Fruit fly (Drosophila melanogaster) whole organism, embryonic: Measurements from ENCODE around the gene CG46387.

Experiments used
- Aef1 ChIP-seq: fragments of 200-800 bp; sonication (Bioruptor generic); IDR thresholded peaks from 3 replicates; pipeline ENCODE4 v1.3.6; 2022; ENCODE audit warnings: missing biosample characterization, missing genetic modification characterization
- Asciz ChIP-seq: fragments of 200-800 bp; sonication (Bioruptor generic); optimal IDR thresholded peaks from 2 replicates; lab custom pipeline; 2017; ENCODE audit warnings: missing biosample characterization, mild to moderate bottlenecking, missing genetic modification characterization, missing genetic modification reagents
- CG10959 ChIP-seq: fragments of 200-800 bp; sonication (Bioruptor generic); IDR thresholded peaks from 2 replicates; pipeline ENCODE4 v1.3.6; 2022; ENCODE audit warnings: missing biosample characterization, missing genetic modification characterization
- CG11560 ChIP-seq: fragments of 200-800 bp; sonication (Bioruptor generic); IDR thresholded peaks from 3 replicates; pipeline ENCODE4 v1.3.6; 2022; ENCODE audit warnings: missing biosample characterization, missing genetic modification characterization
- CG13424 ChIP-seq: fragments of 200-800 bp; sonication (Bioruptor generic); optimal IDR thresholded peaks from 2 replicates; lab custom pipeline; 2019; ENCODE audit warnings: missing biosample characterization, mild to moderate bottlenecking, missing genetic modification characterization, moderate library complexity
- CG14050 ChIP-seq: fragments of 200-800 bp; sonication (Bioruptor generic); IDR thresholded peaks from 3 replicates; pipeline ENCODE4 v1.3.6; 2022; ENCODE audit warnings: missing biosample characterization, missing genetic modification characterization
- CG14860 ChIP-seq: fragments of 200-800 bp; sonication (Bioruptor generic); IDR thresholded peaks from 3 replicates; pipeline ENCODE4 v1.3.6; 2022; ENCODE audit warnings: missing biosample characterization, missing genetic modification characterization; ENCODE audit not compliant: partially characterized antibody
- CG15011 ChIP-seq: fragments of 200-800 bp; sonication (Bioruptor generic); optimal IDR thresholded peaks from 3 replicates; lab custom pipeline; 2018; ENCODE audit warnings: missing biosample characterization, mild to moderate bottlenecking, missing genetic modification characterization
- CG16813 ChIP-seq: fragments of 200-800 bp; sonication (Bioruptor generic); IDR thresholded peaks from 3 replicates; pipeline ENCODE4 v1.3.6; 2022; ENCODE audit warnings: missing biosample characterization, missing genetic modification characterization; ENCODE audit not compliant: partially characterized antibody
- CG16863 ChIP-seq: fragments of 200-800 bp; sonication (Bioruptor generic); optimal IDR thresholded peaks from 3 replicates; lab custom pipeline; 2016; ENCODE audit warnings: missing biosample characterization, missing genetic modification characterization
- CG17568 ChIP-seq: fragments of 200-800 bp; sonication (Bioruptor generic); optimal IDR thresholded peaks from 2 replicates; lab custom pipeline; 2018; ENCODE audit warnings: missing biosample characterization, mild to moderate bottlenecking, missing genetic modification characterization, moderate library complexity
- CG18262 ChIP-seq: fragments of 200-800 bp; optimal IDR thresholded peaks from 3 replicates; lab custom pipeline; 2019; ENCODE audit warnings: missing biosample characterization, mild to moderate bottlenecking, missing genetic modification characterization, moderate library complexity
- CG1832 ChIP-seq: fragments of 200-800 bp; sonication (Bioruptor generic); optimal IDR thresholded peaks from 2 replicates; lab custom pipeline; 2017; ENCODE audit warnings: missing biosample characterization, mild to moderate bottlenecking, missing genetic modification characterization, inconsistent platforms
- CG18599 ChIP-seq: fragments of 200-800 bp; sonication (Bioruptor generic); optimal IDR thresholded peaks from 3 replicates; lab custom pipeline; 2017; ENCODE audit warnings: missing biosample characterization, missing genetic modification characterization, mild to moderate bottlenecking, moderate library complexity, missing genetic modification reagents
- CG30431 ChIP-seq: fragments of 200-800 bp; sonication (Bioruptor generic); optimal IDR thresholded peaks from 2 replicates; lab custom pipeline; 2017; ENCODE audit warnings: missing biosample characterization, missing genetic modification characterization
- CG4424 ChIP-seq: fragments of 200-800 bp; sonication (Bioruptor generic); optimal IDR thresholded peaks from 3 replicates; lab custom pipeline; 2016; ENCODE audit warnings: missing biosample characterization, missing genetic modification characterization
- CG4730 ChIP-seq: fragments of 200-800 bp; sonication (Bioruptor generic); IDR thresholded peaks from 2 replicates; pipeline ENCODE4 v1.3.6; 2022; ENCODE audit warnings: missing biosample characterization, missing genetic modification characterization
- CG4854 ChIP-seq: fragments of 200-800 bp; sonication (Bioruptor generic); optimal IDR thresholded peaks from 2 replicates; lab custom pipeline; 2016; ENCODE audit warnings: missing biosample characterization, missing genetic modification characterization, inconsistent platforms
- CG6654 ChIP-seq: fragments of 200-800 bp; sonication (Bioruptor generic); optimal IDR thresholded peaks from 2 replicates; lab custom pipeline; 2017; ENCODE audit warnings: missing biosample characterization, mild to moderate bottlenecking, missing genetic modification characterization
- CG7786 ChIP-seq: fragments of 200-800 bp; sonication (Bioruptor generic); optimal IDR thresholded peaks from 2 replicates; lab custom pipeline; 2016; ENCODE audit warnings: missing biosample characterization, missing genetic modification characterization
- CG7928 ChIP-seq: fragments of 200-800 bp; sonication (Bioruptor generic); optimal IDR thresholded peaks from 2 replicates; lab custom pipeline; 2017; ENCODE audit warnings: missing biosample characterization, mild to moderate bottlenecking, missing genetic modification characterization
- CG8388 ChIP-seq: fragments of 200-800 bp; sonication (Bioruptor generic); optimal IDR thresholded peaks from 2 replicates; lab custom pipeline; 2019; ENCODE audit warnings: missing biosample characterization, mild to moderate bottlenecking, missing genetic modification characterization, moderate library complexity
- CG9215 ChIP-seq: fragments of 200-800 bp; sonication (Bioruptor generic); IDR thresholded peaks from 2 replicates; pipeline ENCODE4 v1.3.6; 2022; ENCODE audit warnings: missing biosample characterization, missing genetic modification characterization
- Dref ChIP-seq: fragments of 200-800 bp; sonication (Bioruptor generic); IDR thresholded peaks from 2 replicates; pipeline ENCODE4 v1.3.6; 2022; ENCODE audit warnings: missing biosample characterization, missing genetic modification characterization
- Fer1 ChIP-seq: fragments of 200-800 bp; sonication (Bioruptor generic); optimal IDR thresholded peaks from 2 replicates; lab custom pipeline; 2017; ENCODE audit warnings: missing biosample characterization, mild to moderate bottlenecking, missing genetic modification characterization
- HLH54F ChIP-seq: fragments of 200-800 bp; sonication (Bioruptor generic); optimal IDR thresholded peaks from 3 replicates; lab custom pipeline; 2016; ENCODE audit warnings: missing biosample characterization, missing genetic modification characterization
- Hr39 ChIP-seq: fragments of >200 bp; optimal IDR thresholded peaks from 2 replicates; lab custom pipeline; 2017
- Lhr ChIP-seq: fragments of 200-800 bp; sonication (Bioruptor generic); optimal IDR thresholded peaks from 3 replicates; lab custom pipeline; 2017; ENCODE audit warnings: mild to moderate bottlenecking, missing biosample characterization, missing genetic modification reagents, missing genetic modification characterization
- Oaz ChIP-seq: fragments of 200-800 bp; sonication (Bioruptor generic); IDR thresholded peaks from 2 replicates; pipeline ENCODE4 v1.3.6; 2022; ENCODE audit warnings: missing biosample characterization, missing genetic modification characterization
- Pdp1 ChIP-seq, 2 experiments: fragments of 200-800 bp; sonication (Bioruptor generic); optimal IDR thresholded peaks; 3 replicates each; lab custom pipeline; 2016; ENCODE audit warnings: missing biosample characterization in 2 of 2, missing genetic modification characterization in 2 of 2, mild to moderate bottlenecking in 1 of 2, moderate library complexity in 1 of 2
- ac ChIP-seq: fragments of 200-800 bp; sonication (Bioruptor generic); optimal IDR thresholded peaks from 3 replicates; lab custom pipeline; 2017; ENCODE audit warnings: missing biosample characterization, mild to moderate bottlenecking, missing genetic modification characterization
- aop ChIP-seq: fragments of 200-800 bp; sonication (Bioruptor generic); IDR thresholded peaks from 2 replicates; pipeline ENCODE4 v1.3.6; 2022; ENCODE audit warnings: missing biosample characterization, missing genetic modification characterization
- ase ChIP-seq: fragments of 200-800 bp; sonication (Bioruptor generic); IDR thresholded peaks from 3 replicates; pipeline ENCODE4 v1.3.6; 2022; ENCODE audit warnings: missing biosample characterization, missing genetic modification characterization
- bab2 ChIP-seq: fragments of 200-800 bp; sonication (Bioruptor generic); optimal IDR thresholded peaks from 2 replicates; lab custom pipeline; 2016; ENCODE audit warnings: missing biosample characterization, missing genetic modification characterization
- chm ChIP-seq: fragments of 200-800 bp; sonication (Bioruptor generic); IDR thresholded peaks from 2 replicates; pipeline ENCODE4 v1.3.6; 2022; ENCODE audit warnings: missing biosample characterization, missing genetic modification characterization
- cwo ChIP-seq: fragments of 200-800 bp; sonication (Bioruptor generic); optimal IDR thresholded peaks from 3 replicates; lab custom pipeline; 2017; ENCODE audit warnings: missing biosample characterization, missing genetic modification characterization, mild to moderate bottlenecking, moderate library complexity, missing genetic modification reagents
- emc ChIP-seq: fragments of 200-800 bp; sonication (Bioruptor generic); optimal IDR thresholded peaks from 2 replicates; lab custom pipeline; 2016; ENCODE audit warnings: missing biosample characterization, missing genetic modification characterization
- ewg ChIP-seq: fragments of 200-800 bp; sonication (Bioruptor generic); optimal IDR thresholded peaks from 3 replicates; lab custom pipeline; 2017; ENCODE audit warnings: mild to moderate bottlenecking, missing biosample characterization, missing genetic modification reagents, missing genetic modification characterization
- eyg ChIP-seq: fragments of 200-800 bp; sonication (Bioruptor generic); optimal IDR thresholded peaks from 3 replicates; lab custom pipeline; 2016; ENCODE audit warnings: missing biosample characterization, missing genetic modification characterization
- fru ChIP-seq: fragments of >200 bp; optimal IDR thresholded peaks from 2 replicates; lab custom pipeline; 2017
- gcm ChIP-seq: fragments of 200-800 bp; sonication (Bioruptor generic); optimal IDR thresholded peaks from 2 replicates; lab custom pipeline; 2019; ENCODE audit warnings: missing biosample characterization, mild to moderate bottlenecking, missing genetic modification characterization, moderate library complexity
- gfzf ChIP-seq: fragments of 200-800 bp; sonication (Bioruptor generic); optimal IDR thresholded peaks from 2 replicates; lab custom pipeline; 2016; ENCODE audit warnings: missing biosample characterization, mild to moderate bottlenecking, missing genetic modification characterization, moderate library complexity
- gsb ChIP-seq: fragments of 200-800 bp; sonication (Bioruptor generic); IDR thresholded peaks from 2 replicates; pipeline ENCODE4 v1.3.6; 2022; ENCODE audit warnings: missing biosample characterization, missing genetic modification characterization
- klu ChIP-seq: fragments of 200-800 bp; sonication (Bioruptor generic); IDR thresholded peaks from 2 replicates; pipeline ENCODE4 v1.3.6; 2022; ENCODE audit warnings: missing biosample characterization, missing genetic modification characterization
- maf-S ChIP-seq: fragments of 200-800 bp; sonication (Bioruptor generic); optimal IDR thresholded peaks from 2 replicates; lab custom pipeline; 2016; ENCODE audit warnings: missing biosample characterization, missing genetic modification characterization
- nerfin-1 ChIP-seq: fragments of 200-800 bp; sonication (Bioruptor generic); optimal IDR thresholded peaks from 3 replicates; lab custom pipeline; 2019; ENCODE audit warnings: missing biosample characterization, mild to moderate bottlenecking, missing genetic modification characterization, moderate library complexity
- sens ChIP-seq: fragments of 200-800 bp; sonication (Bioruptor generic); peaks from one replicate; lab custom pipeline; 2016; ENCODE audit warnings: missing biosample characterization, missing genetic modification characterization
- sna ChIP-seq: fragments of 200-800 bp; sonication (Bioruptor generic); IDR thresholded peaks from 2 replicates; pipeline ENCODE4 v1.3.6; 2022; ENCODE audit warnings: missing biosample characterization, missing genetic modification characterization; ENCODE audit not compliant: partially characterized antibody
- wek ChIP-seq: fragments of 200-800 bp; sonication (Bioruptor generic); optimal IDR thresholded peaks from 3 replicates; lab custom pipeline; 2018; ENCODE audit warnings: missing biosample characterization, mild to moderate bottlenecking, missing genetic modification characterization, moderate library complexity
- yki ChIP-seq: fragments of >200 bp; optimal IDR thresholded peaks from 3 replicates; lab custom pipeline; 2018
- z ChIP-seq: fragments of 200-800 bp; sonication (Bioruptor generic); IDR thresholded peaks from 3 replicates; pipeline ENCODE4 v1.3.6; 2022; ENCODE audit warnings: missing biosample characterization, missing genetic modification characterization

Gene CG46387

dm6 chr3L:9888630-9889130 is 9.7 kb upstream of the CG46387 start, which contains the start of the genes Taf2 and CalpB (continued):
- TF ChIP-seq maf-S (GFP tag; lab: Kevin White, UChicago): no peak
- TF ChIP-seq CG18262 (tag; lab: Kevin White, UChicago): peak; percentile 97
- TF ChIP-seq CG8388 (GFP tag; lab: Kevin White, UChicago): peak; percentile 89
- 0 out of 3 replicates have a peak, but pooled peaks have one; percentile 22 for TF ChIP-seq CG11560
- TF ChIP-seq CG30431 (GFP tag; lab: Kevin White, UChicago): peak; percentile 50
- TF ChIP-seq cwo (GFP tag; lab: Kevin White, UChicago): peak; percentile 84
- TF ChIP-seq gcm (GFP tag; lab: Kevin White, UChicago): no peak
- no peak for TF ChIP-seq z (GFP tag; lab: Robert Waterston, UW)
- TF ChIP-seq sens (GFP tag; lab: Kevin White, UChicago): peak; percentile 70
- no peak for TF ChIP-seq CG4854
- TF ChIP-seq eyg (GFP tag; lab: Kevin White, UChicago): no peak
- TF ChIP-seq CG9215 (GFP tag; lab: Robert Waterston, UW): peak; percentile 83
- no peak; the same call in 2 of the 3 replicates for TF ChIP-seq CG16813 (GFP tag; lab: Robert Waterston, UW)
- peak; percentile 52 for TF ChIP-seq gfzf (GFP tag; lab: Kevin White, UChicago)
- peak; percentile 2 for TF ChIP-seq emc (GFP tag; lab: Kevin White, UChicago)
- peak; percentile 74 for TF ChIP-seq Asciz (GFP tag; lab: Kevin White, UChicago)
- peak; percentile 61 for TF ChIP-seq ewg (GFP tag; lab: Kevin White, UChicago)
- no peak for TF ChIP-seq yki (lab: Kevin White, UChicago)
- TF ChIP-seq Aef1: peak; percentile 76
- no peak for TF ChIP-seq wek (GFP tag; lab: Kevin White, UChicago)
- no peak for TF ChIP-seq Hr39 (lab: Kevin White, UChicago)
- TF ChIP-seq bab2 (GFP tag; lab: Kevin White, UChicago): peak; percentile 29
- peak; percentile 72 for TF ChIP-seq CG6654
- TF ChIP-seq CG7786 (GFP tag; lab: Kevin White, UChicago): peak; percentile 63
- peak; percentile 72 for TF ChIP-seq CG4730
- no peak for TF ChIP-seq aop (GFP tag; lab: Robert Waterston, UW)
- TF ChIP-seq sna (GFP tag; lab: Robert Waterston, UW): no peak
- peak; percentile 97 for TF ChIP-seq CG7928 (GFP tag; lab: Kevin White, UChicago)
- peak; percentile 45; the same call in 1 of the 2 replicates for TF ChIP-seq Oaz (GFP tag; lab: Robert Waterston, UW)
- TF ChIP-seq HLH54F (GFP tag; lab: Kevin White, UChicago): peak; percentile 72
- no peak for TF ChIP-seq CG14860 (GFP tag; lab: Robert Waterston, UW)
- peak; percentile 29 for TF ChIP-seq Lhr (GFP tag; lab: Kevin White, UChicago)
- TF ChIP-seq CG10959 (GFP tag; lab: Robert Waterston, UW): peak; percentile 91
- TF ChIP-seq CG4424 (GFP tag; lab: Kevin White, UChicago): peak; percentile 86
- no peak for TF ChIP-seq CG1832 (GFP tag; lab: Kevin White, UChicago)
- TF ChIP-seq gsb (GFP tag; lab: Robert Waterston, UW): peak; percentile 62
- TF ChIP-seq CG16863 (GFP tag; lab: Kevin White, UChicago): no peak
- peak; percentile 74 for TF ChIP-seq ase (GFP tag; lab: Robert Waterston, UW)
- TF ChIP-seq klu (GFP tag; lab: Robert Waterston, UW): peak; percentile 70; the same call in 1 of the 2 replicates
- TF ChIP-seq CG17568 (GFP tag; lab: Kevin White, UChicago): no peak
- TF ChIP-seq CG14050 (GFP tag; lab: Robert Waterston, UW): no peak
- peak; percentile 62 for TF ChIP-seq CG15011 (GFP tag; lab: Kevin White, UChicago)
- TF ChIP-seq Dref (GFP tag; lab: Robert Waterston, UW): no peak
- TF ChIP-seq ac (GFP tag; lab: Kevin White, UChicago): no peak
- TF ChIP-seq chm (GFP tag; lab: Robert Waterston, UW): peak; percentile 59; the same call in 1 of the 2 replicates
- no peak for TF ChIP-seq Pdp1 (GFP tag; optimal IDR thresholded peaks at IDR 0.05; lab: Kevin White, UChicago)
- peak; percentile 92 for TF ChIP-seq nerfin-1
- peak; percentile 90 for TF ChIP-seq CG13424 (tag; lab: Kevin White, UChicago)
- TF ChIP-seq Fer1 (GFP tag; lab: Kevin White, UChicago): no peak
- no peak for TF ChIP-seq fru (lab: Kevin White, UChicago)
- peak; percentile 87 for TF ChIP-seq CG18599
